Fruit fly (Drosophila melanogaster) whole organism, embryonic: ENCODE measurements around the gene bnl.

Source experiments
- CG12769 ChIP-seq: fragments of 200-800 bp; sonication (Bioruptor generic); optimal IDR thresholded peaks from 2 replicates; lab custom pipeline; 2019; ENCODE audit warnings: missing biosample characterization, mild to moderate bottlenecking, missing genetic modification characterization, moderate library complexity
- CG6689 ChIP-seq: fragments of 200-800 bp; sonication (Bioruptor generic); IDR thresholded peaks from 2 replicates; pipeline ENCODE4 v1.3.6; 2022; ENCODE audit warnings: missing biosample characterization, missing genetic modification characterization
- Ets97D ChIP-seq: fragments of 200-800 bp; sonication (Bioruptor generic); optimal IDR thresholded peaks from 3 replicates; lab custom pipeline; 2016; ENCODE audit warnings: missing biosample characterization, missing genetic modification characterization
- Hmr ChIP-seq: fragments of 200-800 bp; sonication (Bioruptor generic); optimal IDR thresholded peaks from 3 replicates; lab custom pipeline; 2017; ENCODE audit warnings: mild to moderate bottlenecking, missing biosample characterization, missing genetic modification reagents, missing genetic modification characterization
- Sox102F ChIP-seq: fragments of 200-800 bp; sonication (Bioruptor generic); optimal IDR thresholded peaks from 2 replicates; lab custom pipeline; 2018; ENCODE audit warnings: missing biosample characterization, mild to moderate bottlenecking, missing genetic modification characterization, moderate library complexity
- ac ChIP-seq: fragments of 200-800 bp; sonication (Bioruptor generic); optimal IDR thresholded peaks from 3 replicates; lab custom pipeline; 2017; ENCODE audit warnings: missing biosample characterization, mild to moderate bottlenecking, missing genetic modification characterization
- dmrt11E ChIP-seq: fragments of 200-800 bp; sonication (Bioruptor generic); optimal IDR thresholded peaks from 3 replicates; lab custom pipeline; 2018; ENCODE audit warnings: missing biosample characterization, mild to moderate bottlenecking, missing genetic modification characterization, moderate library complexity
- maf-S ChIP-seq: fragments of 200-800 bp; sonication (Bioruptor generic); optimal IDR thresholded peaks from 2 replicates; lab custom pipeline; 2016; ENCODE audit warnings: missing biosample characterization, missing genetic modification characterization

- TF ChIP-seq Ets97D (GFP tag; lab: Kevin White, UChicago): no peak
- TF ChIP-seq Hmr (GFP tag; lab: Kevin White, UChicago): no peak
- TF ChIP-seq ac (GFP tag; lab: Kevin White, UChicago): no peak
- no peak for TF ChIP-seq CG6689 (GFP tag; lab: Robert Waterston, UW)
- no peak for TF ChIP-seq maf-S (GFP tag; lab: Kevin White, UChicago)
- no peak for TF ChIP-seq dmrt11E (tag; lab: Kevin White, UChicago)
- TF ChIP-seq CG12769 (tag; lab: Kevin White, UChicago): no peak
- TF ChIP-seq Sox102F (GFP tag; lab: Kevin White, UChicago): no peak
Observed at dm6 chr3R:19834982-19835381, 1.6 kb downstream of the bnl start.
